Fruit fly (Drosophila melanogaster) whole organism, embryonic: ENCODE data around the gene ATPsynB.

Source experiments
- C15 ChIP-seq: fragments of 200-800 bp; sonication (Bioruptor generic); IDR thresholded peaks from 3 replicates; pipeline ENCODE4 v1.3.6; 2022; ENCODE audit warnings: missing biosample characterization, missing genetic modification characterization
- CG10267 ChIP-seq: fragments of 200-800 bp; sonication (Bioruptor generic); optimal IDR thresholded peaks from 2 replicates; lab custom pipeline; 2018; ENCODE audit warnings: missing biosample characterization, mild to moderate bottlenecking, missing genetic modification characterization, moderate library complexity
- CG10321 ChIP-seq: fragments of 200-800 bp; sonication (Bioruptor generic); IDR thresholded peaks from 2 replicates; pipeline ENCODE4 v1.3.6; 2022; ENCODE audit warnings: missing biosample characterization, missing genetic modification characterization
- CG12071 ChIP-seq: fragments of 200-800 bp; sonication (Bioruptor generic); optimal IDR thresholded peaks from 3 replicates; lab custom pipeline; 2018; ENCODE audit warnings: missing biosample characterization, mild to moderate bottlenecking, missing genetic modification characterization
- CG12299 ChIP-seq: fragments of 200-800 bp; sonication (Bioruptor generic); optimal IDR thresholded peaks from 2 replicates; lab custom pipeline; 2018; ENCODE audit warnings: missing biosample characterization, mild to moderate bottlenecking, missing genetic modification characterization
- CG1233 ChIP-seq: fragments of 200-800 bp; sonication (Bioruptor generic); optimal IDR thresholded peaks from 4 replicates; lab custom pipeline; 2018; ENCODE audit warnings: missing biosample characterization, mild to moderate bottlenecking, missing genetic modification characterization
- CG13123 ChIP-seq: fragments of 200-800 bp; sonication (Bioruptor generic); optimal IDR thresholded peaks from 2 replicates; lab custom pipeline; 2016; ENCODE audit warnings: missing biosample characterization, missing genetic modification characterization
- CG1603 ChIP-seq: fragments of 200-800 bp; sonication (Bioruptor generic); optimal IDR thresholded peaks from 2 replicates; lab custom pipeline; 2019; ENCODE audit warnings: missing biosample characterization, mild to moderate bottlenecking, missing genetic modification characterization, moderate library complexity
- CG17361 ChIP-seq: fragments of 200-800 bp; sonication (Bioruptor generic); IDR thresholded peaks from 3 replicates; pipeline ENCODE4 v1.3.6; 2022; ENCODE audit warnings: missing biosample characterization, missing genetic modification characterization
- CG17568 ChIP-seq: fragments of 200-800 bp; sonication (Bioruptor generic); optimal IDR thresholded peaks from 2 replicates; lab custom pipeline; 2018; ENCODE audit warnings: missing biosample characterization, mild to moderate bottlenecking, missing genetic modification characterization, moderate library complexity
- CG17829 ChIP-seq: fragments of 200-800 bp; optimal IDR thresholded peaks from 2 replicates; lab custom pipeline; 2019; ENCODE audit warnings: missing biosample characterization, mild to moderate bottlenecking, missing genetic modification characterization, moderate library complexity
- CG2129 ChIP-seq: fragments of 200-800 bp; sonication (Bioruptor generic); IDR thresholded peaks from 2 replicates; pipeline ENCODE4 v1.3.6; 2022; ENCODE audit warnings: missing biosample characterization, missing genetic modification characterization; ENCODE audit not compliant: partially characterized antibody
- CG2202 ChIP-seq: fragments of 200-800 bp; sonication (Bioruptor generic); optimal IDR thresholded peaks from 2 replicates; lab custom pipeline; 2018; ENCODE audit warnings: missing biosample characterization, mild to moderate bottlenecking, missing genetic modification characterization
- CG30020 ChIP-seq: fragments of 200-800 bp; optimal IDR thresholded peaks from 2 replicates; lab custom pipeline; 2019; ENCODE audit warnings: missing biosample characterization, mild to moderate bottlenecking, missing genetic modification characterization, moderate library complexity
- CG3065 ChIP-seq: fragments of 200-800 bp; sonication (Bioruptor generic); optimal IDR thresholded peaks from 2 replicates; lab custom pipeline; 2016; ENCODE audit warnings: missing biosample characterization, missing genetic modification characterization
- CG34376 ChIP-seq: fragments of 200-800 bp; sonication (Bioruptor generic); optimal IDR thresholded peaks from 2 replicates; lab custom pipeline; 2018; ENCODE audit warnings: missing biosample characterization, mild to moderate bottlenecking, missing genetic modification characterization
- CG3726 ChIP-seq: fragments of 200-800 bp; sonication (Bioruptor generic); IDR thresholded peaks from 3 replicates; pipeline ENCODE4, ENCODE4 v1.3.6; 2022; ENCODE audit warnings: missing biosample characterization, missing genetic modification characterization
- CG4617 ChIP-seq: fragments of 200-800 bp; sonication (Bioruptor generic); optimal IDR thresholded peaks from 3 replicates; lab custom pipeline; 2016; ENCODE audit warnings: missing biosample characterization, missing genetic modification characterization, borderline replicate concordance
- CG5180 ChIP-seq: fragments of 200-800 bp; sonication (Bioruptor generic); optimal IDR thresholded peaks from 3 replicates; lab custom pipeline; 2017; ENCODE audit warnings: missing biosample characterization, missing genetic modification characterization, mild to moderate bottlenecking, moderate library complexity, missing genetic modification reagents
- CG6683 ChIP-seq: fragments of 200-800 bp; sonication (Bioruptor generic); optimal IDR thresholded peaks from 2 replicates; lab custom pipeline; 2017; ENCODE audit warnings: missing biosample characterization, mild to moderate bottlenecking, missing genetic modification characterization, missing genetic modification reagents
- CG6765 ChIP-seq: fragments of 200-800 bp; sonication (Bioruptor generic); optimal IDR thresholded peaks from 3 replicates; lab custom pipeline; 2017; ENCODE audit warnings: missing biosample characterization, mild to moderate bottlenecking, missing genetic modification characterization
- CG8478 ChIP-seq: fragments of >200 bp; optimal IDR thresholded peaks from 2 replicates; lab custom pipeline; 2018
- CHES-1-like ChIP-seq: fragments of 200-800 bp; sonication (Bioruptor generic); optimal IDR thresholded peaks from 2 replicates; lab custom pipeline; 2016; ENCODE audit warnings: missing biosample characterization, missing genetic modification characterization
- Doc3 ChIP-seq: fragments of 200-800 bp; sonication (Bioruptor generic); IDR thresholded peaks from 3 replicates; pipeline ENCODE4 v1.3.6; 2022; ENCODE audit warnings: missing biosample characterization, missing genetic modification characterization; ENCODE audit not compliant: partially characterized antibody
- E2f1 ChIP-seq: fragments of 200-800 bp; sonication (Bioruptor generic); IDR thresholded peaks from 2 replicates; pipeline ENCODE4 v1.3.6; 2022; ENCODE audit warnings: missing biosample characterization, missing genetic modification characterization
- Eip74EF ChIP-seq, 2 experiments: fragments of 200-800 bp in 1 of 2; fragments of >200 bp in 1 of 2; sonication (Bioruptor generic) in 1 of 2; optimal IDR thresholded peaks; 2 replicates each; lab custom pipeline; 2017 to 2019; ENCODE audit warnings: missing biosample characterization in 2 of 2, missing genetic modification characterization in 2 of 2, mild to moderate bottlenecking in 1 of 2, moderate library complexity in 1 of 2
- Ets97D ChIP-seq: fragments of 200-800 bp; sonication (Bioruptor generic); optimal IDR thresholded peaks from 3 replicates; lab custom pipeline; 2016; ENCODE audit warnings: missing biosample characterization, missing genetic modification characterization
- H2.0 ChIP-seq: fragments of 200-800 bp; sonication (Bioruptor generic); IDR thresholded peaks from 2 replicates; pipeline ENCODE4 v1.3.6; 2022; ENCODE audit warnings: missing biosample characterization, missing genetic modification characterization
- Lpt ChIP-seq: fragments of >200 bp; optimal IDR thresholded peaks from 2 replicates; lab custom pipeline; 2018; ENCODE audit warnings: missing biosample characterization, missing genetic modification characterization
- Max ChIP-seq: fragments of 200-800 bp; sonication (Bioruptor generic); optimal IDR thresholded peaks from 2 replicates; lab custom pipeline; 2016; ENCODE audit warnings: missing biosample characterization, mild to moderate bottlenecking, missing genetic modification characterization
- cg ChIP-seq: fragments of 200-800 bp; sonication (Bioruptor generic); optimal IDR thresholded peaks from 3 replicates; lab custom pipeline; 2019; ENCODE audit warnings: missing biosample characterization, mild to moderate bottlenecking, missing genetic modification characterization, moderate library complexity
- croc ChIP-seq: fragments of 200-800 bp; sonication (Bioruptor generic); conservative IDR thresholded peaks from 3 replicates; pipeline ENCODE4 v1.3.6; 2022; ENCODE audit warnings: missing biosample characterization, missing genetic modification characterization
- crp ChIP-seq, 2 experiments: fragments of 200-800 bp; sonication (Bioruptor generic); optimal IDR thresholded peaks; 2 replicates in 1 of 2; 3 replicates in 1 of 2; lab custom pipeline; 2017; ENCODE audit warnings: missing biosample characterization in 2 of 2, missing genetic modification characterization in 2 of 2, mild to moderate bottlenecking in 1 of 2, moderate library complexity in 1 of 2
- ham ChIP-seq: fragments of 200-800 bp; sonication (Bioruptor generic); IDR thresholded peaks from 2 replicates; pipeline ENCODE4 v1.3.6; 2022; ENCODE audit warnings: missing biosample characterization, missing genetic modification characterization
- jigr1 ChIP-seq: fragments of 200-800 bp; sonication (Bioruptor generic); IDR thresholded peaks from 3 replicates; pipeline ENCODE4 v1.3.6; 2022; ENCODE audit warnings: missing biosample characterization, missing genetic modification characterization
- klu ChIP-seq: fragments of 200-800 bp; sonication (Bioruptor generic); IDR thresholded peaks from 2 replicates; pipeline ENCODE4 v1.3.6; 2022; ENCODE audit warnings: missing biosample characterization, missing genetic modification characterization
- nerfin-1 ChIP-seq: fragments of 200-800 bp; sonication (Bioruptor generic); optimal IDR thresholded peaks from 3 replicates; lab custom pipeline; 2019; ENCODE audit warnings: missing biosample characterization, mild to moderate bottlenecking, missing genetic modification characterization, moderate library complexity
- nom ChIP-seq: fragments of 200-800 bp; sonication (Bioruptor generic); optimal IDR thresholded peaks from 2 replicates; lab custom pipeline; 2017; ENCODE audit warnings: missing biosample characterization, missing genetic modification characterization, mild to moderate bottlenecking, moderate library complexity, missing genetic modification reagents
- odd ChIP-seq: fragments of 200-800 bp; sonication (Bioruptor generic); optimal IDR thresholded peaks from 2 replicates; lab custom pipeline; 2017; ENCODE audit warnings: missing biosample characterization, mild to moderate bottlenecking, missing genetic modification characterization
- sc ChIP-seq, 3 experiments: fragments of >200 bp in 2 of 3; fragments of 200-800 bp in 1 of 3; sonication (Bioruptor generic) in 1 of 3; optimal IDR thresholded peaks; 2 replicates in 2 of 3; 3 replicates in 1 of 3; lab custom pipeline; 2017; ENCODE audit warnings: mild to moderate bottlenecking in 1 of 3, missing biosample characterization in 1 of 3, missing genetic modification characterization in 1 of 3, missing genetic modification reagents in 1 of 3
- sens ChIP-seq: fragments of 200-800 bp; sonication (Bioruptor generic); peaks from one replicate; lab custom pipeline; 2016; ENCODE audit warnings: missing biosample characterization, missing genetic modification characterization
- stwl ChIP-seq: fragments of 200-800 bp; sonication (Bioruptor generic); optimal IDR thresholded peaks from 3 replicates; lab custom pipeline; 2018; ENCODE audit warnings: missing biosample characterization, mild to moderate bottlenecking, missing genetic modification characterization, moderate library complexity
- tin ChIP-seq: fragments of 200-800 bp; sonication (Bioruptor generic); optimal IDR thresholded peaks from 3 replicates; lab custom pipeline; 2016; ENCODE audit warnings: missing biosample characterization, missing genetic modification characterization
- twi ChIP-seq: fragments of 200-800 bp; optimal IDR thresholded peaks from 2 replicates; lab custom pipeline; 2019; ENCODE audit warnings: missing biosample characterization, mild to moderate bottlenecking, missing genetic modification characterization, moderate library complexity
- wdn ChIP-seq: fragments of 200-800 bp; sonication (Bioruptor generic); IDR thresholded peaks from 2 replicates; pipeline ENCODE4 v1.3.6; 2022; ENCODE audit warnings: missing biosample characterization, missing genetic modification characterization
- wek ChIP-seq: fragments of 200-800 bp; sonication (Bioruptor generic); optimal IDR thresholded peaks from 3 replicates; lab custom pipeline; 2018; ENCODE audit warnings: missing biosample characterization, mild to moderate bottlenecking, missing genetic modification characterization, moderate library complexity
- yki ChIP-seq: fragments of >200 bp; optimal IDR thresholded peaks from 3 replicates; lab custom pipeline; 2018
- zfh2 ChIP-seq: fragments of 200-800 bp; sonication (Bioruptor generic); optimal IDR thresholded peaks from 2 replicates; lab custom pipeline; 2016; ENCODE audit warnings: missing biosample characterization, missing genetic modification characterization

The ATPsynB gene

DNA sequence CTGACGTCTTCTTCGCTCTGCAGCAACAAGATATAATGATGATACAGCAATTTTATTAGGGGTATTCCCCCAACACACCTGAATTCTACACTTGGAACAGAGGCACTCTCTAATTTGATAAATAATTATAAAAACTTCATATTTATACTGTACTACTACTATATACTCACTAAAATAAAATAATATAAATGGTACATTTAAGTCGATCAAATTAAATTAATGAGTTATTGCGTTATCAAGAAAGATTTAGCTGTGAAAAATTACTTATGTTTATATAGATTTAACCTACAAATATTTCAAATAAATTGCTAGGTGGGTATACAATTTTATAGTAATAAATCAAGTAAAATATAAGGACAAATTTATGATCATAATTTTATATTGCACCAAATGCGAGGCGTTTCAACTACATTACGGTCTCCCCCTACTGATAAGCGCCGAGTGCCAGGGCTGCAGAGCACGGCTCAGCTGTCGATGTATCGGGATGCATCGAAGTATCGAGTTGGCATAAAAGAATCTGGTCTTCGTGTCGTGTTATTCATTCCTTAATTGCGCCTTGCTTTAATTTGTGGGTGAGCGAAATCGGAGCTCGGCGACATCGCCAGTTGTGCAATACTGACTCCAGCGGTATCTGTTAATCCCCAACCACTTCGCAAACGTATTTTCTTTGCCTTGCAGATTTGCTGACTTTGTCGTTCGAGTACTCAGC, 15.8 kb upstream of the ATPsynB start, which contains the start of gene vsg (continued):
- TF ChIP-seq Max (GFP tag; lab: Kevin White, UChicago) (peak; percentile 58), H2.0 (peak; percentile 42), CG13123 (GFP tag; lab: Kevin White, UChicago) (peak; percentile 15), CG12071 (no peak), Doc3 (peak; percentile 55), cg (GFP tag; lab: Kevin White, UChicago) (no peak), wdn (GFP tag; lab: Robert Waterston, UW) (peak; percentile 13), nom (GFP tag; lab: Kevin White, UChicago) (no peak), crp (GFP tag; optimal IDR thresholded peaks at IDR 0.05; lab: Kevin White, UChicago) (peak; percentile 0 to 77), CG10267 (tag; lab: Kevin White, UChicago) (peak; percentile 84), croc (peak; percentile 30; the same call in 2 of the 3 replicates), Eip74EF (GFP tag; optimal IDR thresholded peaks at IDR 0.05; lab: Kevin White, UChicago) (peak in 1 of 2 experiments; percentile 64), CG4617 (peak; percentile 90), CG17568 (GFP tag; lab: Kevin White, UChicago) (no peak), odd (peak; percentile 70), E2f1 (GFP tag; lab: Robert Waterston, UW) (peak; percentile 52; the same call in 1 of the 2 replicates), CG1233 (GFP tag; lab: Kevin White, UChicago) (peak; percentile 71), CG5180 (peak; percentile 35), CG30020 (tag; lab: Kevin White, UChicago) (peak; percentile 92), C15 (no peak), CG2202 (tag; lab: Kevin White, UChicago) (peak; percentile 36), nerfin-1 (peak; percentile 80), CG3726 (no peak), wek (GFP tag; lab: Kevin White, UChicago) (peak; percentile 90), CHES-1-like (GFP tag; lab: Kevin White, UChicago) (no peak), twi (tag; lab: Kevin White, UChicago) (peak; percentile 78), zfh2 (GFP tag; lab: Kevin White, UChicago) (peak; percentile 67), stwl (tag; lab: Kevin White, UChicago) (peak; percentile 14), CG2129 (GFP tag; lab: Robert Waterston, UW) (peak; percentile 57; the same call in 1 of the 2 replicates), Ets97D (GFP tag; lab: Kevin White, UChicago) (peak; percentile 29), CG8478 (lab: Kevin White, UChicago) (no peak), Lpt (GFP tag; lab: Kevin White, UChicago) (no peak), yki (lab: Kevin White, UChicago) (no peak), jigr1 (GFP tag; lab: Robert Waterston, UW) (peak; percentile 56; the same call in 1 of the 3 replicates), sc (optimal IDR thresholded peaks at IDR 0.05; lab: Kevin White, UChicago) (no peak), sc (GFP tag; optimal IDR thresholded peaks at IDR 0.05; lab: Kevin White, UChicago) (peak; percentile 70), sens (GFP tag; lab: Kevin White, UChicago) (peak; percentile 86), CG34376 (GFP tag; lab: Kevin White, UChicago) (no peak), CG6683 (GFP tag; lab: Kevin White, UChicago) (peak; percentile 35), CG17361 (GFP tag; lab: Robert Waterston, UW) (peak; percentile 97), CG3065 (peak; percentile 13), CG10321 (GFP tag; lab: Robert Waterston, UW) (no peak), ham (GFP tag; lab: Robert Waterston, UW) (no peak), CG17829 (tag; lab: Kevin White, UChicago) (peak; percentile 85), CG1603 (tag; lab: Kevin White, UChicago) (peak; percentile 67), klu (GFP tag; lab: Robert Waterston, UW) (peak; percentile 70), CG12299 (tag; lab: Kevin White, UChicago) (peak; percentile 29), CG6765 (GFP tag; lab: Kevin White, UChicago) (peak; percentile 64), tin (GFP tag; lab: Kevin White, UChicago) (peak; percentile 77)
